Fruit fly (Drosophila melanogaster): ENCODE data around the gene snz.

The snz gene

dm6 chrX:7965761-7966555, 54.1 kb downstream of the snz start (continued):
- TF ChIP-seq CG6854 (GFP tag; optimal IDR thresholded peaks at IDR 0.05) (no peak), achi (GFP tag; optimal IDR thresholded peaks at IDR 0.05) (peak; percentile 2), OdsH (GFP tag; optimal IDR thresholded peaks at IDR 0.05) (no peak)

dm6 chrX:7967052-7967847, 55.4 kb downstream of the snz start:
- no peak for TF ChIP-seq achi (GFP tag; optimal IDR thresholded peaks at IDR 0.05)
- no peak for TF ChIP-seq pdm3 (GFP tag; optimal IDR thresholded peaks at IDR 0.05)
- no peak for TF ChIP-seq lz (GFP tag; optimal IDR thresholded peaks at IDR 0.05)
- no peak for TF ChIP-seq Ets21C (GFP tag; optimal IDR thresholded peaks at IDR 0.05)
- peak; percentile 69 for TF ChIP-seq Sox14 (GFP tag; optimal IDR thresholded peaks at IDR 0.05)
- TF ChIP-seq CG8119 (GFP tag; IDR thresholded peaks at IDR 0.05): 0 out of 3 replicates have a peak, but pooled peaks have one; percentile 15
- TF ChIP-seq CG6163 (GFP tag; IDR thresholded peaks at IDR 0.05): 0 out of 3 replicates have a peak, but pooled peaks have one; percentile 38
- no peak for TF ChIP-seq Eip75B (GFP tag; optimal IDR thresholded peaks at IDR 0.05)
- TF ChIP-seq fkh (GFP tag; optimal IDR thresholded peaks at IDR 0.05): peak; percentile 83
- no peak for TF ChIP-seq Hr38 (GFP tag; optimal IDR thresholded peaks at IDR 0.05)
- TF ChIP-seq CG11762 (GFP tag; optimal IDR thresholded peaks at IDR 0.05; ENCODE audit: insufficient read depth): no peak
- TF ChIP-seq CG4318 (GFP tag; optimal IDR thresholded peaks at IDR 0.05): no peak
- TF ChIP-seq dac (GFP tag; optimal IDR thresholded peaks at IDR 0.05): no peak
- peak; percentile 16 for TF ChIP-seq CG6808 (GFP tag; optimal IDR thresholded peaks at IDR 0.05)
- no peak for TF ChIP-seq CG10631 (GFP tag; optimal IDR thresholded peaks at IDR 0.05)
- TF ChIP-seq eg (GFP tag; IDR thresholded peaks at IDR 0.05): no peak
- no peak for TF ChIP-seq Ets96B (tag; optimal IDR thresholded peaks at IDR 0.05)
- no peak for TF ChIP-seq CG8632 (GFP tag; optimal IDR thresholded peaks at IDR 0.05)
- TF ChIP-seq salr (GFP tag; optimal IDR thresholded peaks at IDR 0.05): no peak
- no peak for TF ChIP-seq fd59A (GFP tag; optimal IDR thresholded peaks at IDR 0.05)
- TF ChIP-seq Eip78C (GFP tag): peak; percentile 49
- peak; percentile 36 for TF ChIP-seq svp (GFP tag)
- TF ChIP-seq Sox102F (GFP tag; optimal IDR thresholded peaks at IDR 0.05): no peak
- no peak for TF ChIP-seq CG32006 (GFP tag; optimal IDR thresholded peaks at IDR 0.05)
- no peak for TF ChIP-seq topi (GFP tag; optimal IDR thresholded peaks at IDR 0.05)
- TF ChIP-seq CG9139 (GFP tag; optimal IDR thresholded peaks at IDR 0.05): no peak
- TF ChIP-seq CG11294 (GFP tag; IDR thresholded peaks at IDR 0.05): no peak
- TF ChIP-seq Blimp-1 (GFP tag; optimal IDR thresholded peaks at IDR 0.05): no peak
- no peak for TF ChIP-seq CG34406 (GFP tag; optimal IDR thresholded peaks at IDR 0.05)
- peak; percentile 20 for TF ChIP-seq CG6276 (GFP tag; optimal IDR thresholded peaks at IDR 0.05)

dm6 chrX:7967848-7968143, 55.9 kb downstream of the snz start:
- TF ChIP-seq ss (GFP tag; optimal IDR thresholded peaks at IDR 0.05): peak in 1 of 2 experiments; percentile 56
- peak; percentile 10 for TF ChIP-seq CG9139 (GFP tag; optimal IDR thresholded peaks at IDR 0.05)
- TF ChIP-seq CG6854 (GFP tag; optimal IDR thresholded peaks at IDR 0.05): no peak
- TF ChIP-seq CG34406 (GFP tag; optimal IDR thresholded peaks at IDR 0.05): no peak
- 0 out of 3 replicates have a peak, but pooled peaks have one; percentile 9 for TF ChIP-seq CG8119 (GFP tag; IDR thresholded peaks at IDR 0.05)
- TF ChIP-seq Sox14 (GFP tag; optimal IDR thresholded peaks at IDR 0.05): peak; percentile 28
- peak; percentile 14 for TF ChIP-seq dsx (GFP tag; optimal IDR thresholded peaks at IDR 0.05; ENCODE audit: poor library complexity, severe bottlenecking)

Data from whole organism, prepupa.